Worm (Caenorhabditis elegans): ENCODE data around the gene clec-161.

The clec-161 gene

DNA sequence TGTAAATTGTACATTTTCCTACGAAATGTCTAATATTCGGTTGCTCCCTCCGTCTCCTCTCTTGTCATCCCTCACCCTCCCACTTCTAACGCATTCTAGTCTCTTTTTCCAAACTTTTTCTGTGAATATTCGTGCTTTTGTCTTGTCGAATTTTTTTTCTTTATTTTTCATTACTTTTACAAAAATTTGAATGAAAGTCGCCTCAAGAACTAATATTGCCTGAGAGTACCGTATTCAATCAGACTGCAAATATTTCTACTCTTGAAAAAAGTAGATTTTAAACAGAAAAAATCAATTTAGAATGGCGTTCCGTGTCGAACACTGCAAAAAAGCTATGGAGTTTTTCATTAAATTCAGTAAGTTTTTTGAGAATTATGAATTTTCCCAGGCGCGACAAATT, 52.2 kb downstream of the clec-161 start, which contains the start of gene ZK1098.11:
ZK1098.11 (plus strand) TSS at position 301 of the 400 bp plus-strand sequence.
- TF ChIP-seq dao-5 (tag; optimal IDR thresholded peaks at IDR 0.05) = no peak
